Fruit fly (Drosophila melanogaster) whole organism, embryonic: ENCODE results near the gene galectin.
A peak's percentile ranks its signal among the peaks of the same experiment; 100 is the strongest.

Experiments used
- B-H2 ChIP-seq: fragments of 200-800 bp; sonication (Bioruptor generic); optimal IDR thresholded peaks from 2 replicates; lab custom pipeline; 2018; ENCODE audit warnings: missing biosample characterization, mild to moderate bottlenecking, missing genetic modification characterization
- CG11560 ChIP-seq: fragments of 200-800 bp; sonication (Bioruptor generic); IDR thresholded peaks from 3 replicates; pipeline ENCODE4 v1.3.6; 2022; ENCODE audit warnings: missing biosample characterization, missing genetic modification characterization
- CG11696 ChIP-seq: fragments of 200-800 bp; sonication (Bioruptor generic); IDR thresholded peaks from 2 replicates; pipeline ENCODE4 v1.3.6; 2022; ENCODE audit warnings: missing biosample characterization, missing genetic modification characterization
- CG14014 ChIP-seq: fragments of 200-800 bp; sonication (Bioruptor generic); IDR thresholded peaks from 2 replicates; pipeline ENCODE4 v1.3.6; 2022; ENCODE audit warnings: missing biosample characterization, missing genetic modification characterization
- CG17359 ChIP-seq: fragments of 200-800 bp; sonication (Bioruptor generic); optimal IDR thresholded peaks from 3 replicates; lab custom pipeline; 2018; ENCODE audit warnings: missing biosample characterization, mild to moderate bottlenecking, missing genetic modification characterization, moderate library complexity
- CG2116 ChIP-seq: fragments of 200-800 bp; sonication (Bioruptor generic); optimal IDR thresholded peaks from 3 replicates; lab custom pipeline; 2018; ENCODE audit warnings: missing biosample characterization, mild to moderate bottlenecking, missing genetic modification characterization
- CG2120 ChIP-seq: fragments of 200-800 bp; sonication (Bioruptor generic); optimal IDR thresholded peaks from 3 replicates; lab custom pipeline; 2016; ENCODE audit warnings: missing biosample characterization, missing genetic modification characterization
- CG2199 ChIP-seq: fragments of 200-800 bp; sonication (Bioruptor generic); IDR thresholded peaks from 3 replicates; pipeline ENCODE4 v1.3.6; 2022; ENCODE audit warnings: missing biosample characterization, missing genetic modification characterization
- CG2678 ChIP-seq: fragments of 200-800 bp; sonication (Bioruptor generic); optimal IDR thresholded peaks from 3 replicates; lab custom pipeline; 2019; ENCODE audit warnings: missing biosample characterization, mild to moderate bottlenecking, missing genetic modification characterization, moderate library complexity
- CG31365 ChIP-seq: fragments of 200-800 bp; sonication (Bioruptor generic); optimal IDR thresholded peaks from 2 replicates; lab custom pipeline; 2018; ENCODE audit warnings: missing biosample characterization, mild to moderate bottlenecking, missing genetic modification characterization
- CG3407 ChIP-seq: fragments of 200-800 bp; sonication (Bioruptor generic); optimal IDR thresholded peaks from 2 replicates; lab custom pipeline; 2018; ENCODE audit warnings: missing biosample characterization, mild to moderate bottlenecking, missing genetic modification characterization
- CG3726 ChIP-seq: fragments of 200-800 bp; sonication (Bioruptor generic); IDR thresholded peaks from 3 replicates; pipeline ENCODE4, ENCODE4 v1.3.6; 2022; ENCODE audit warnings: missing biosample characterization, missing genetic modification characterization
- CG4820 ChIP-seq: fragments of 200-800 bp; sonication (Bioruptor generic); optimal IDR thresholded peaks from 3 replicates; lab custom pipeline; 2016; ENCODE audit warnings: missing biosample characterization, missing genetic modification characterization
- CG5180 ChIP-seq: fragments of 200-800 bp; sonication (Bioruptor generic); optimal IDR thresholded peaks from 3 replicates; lab custom pipeline; 2017; ENCODE audit warnings: missing biosample characterization, missing genetic modification characterization, mild to moderate bottlenecking, moderate library complexity, missing genetic modification reagents
- CG5245 ChIP-seq: fragments of 200-800 bp; sonication (Bioruptor generic); optimal IDR thresholded peaks from 3 replicates; lab custom pipeline; 2016; ENCODE audit warnings: missing biosample characterization, missing genetic modification characterization
- CG6272 ChIP-seq: fragments of 200-800 bp; sonication (Bioruptor generic); IDR thresholded peaks from 2 replicates; pipeline ENCODE4 v1.3.6; 2022; ENCODE audit warnings: missing biosample characterization, missing genetic modification characterization
- CG7786 ChIP-seq: fragments of 200-800 bp; sonication (Bioruptor generic); optimal IDR thresholded peaks from 2 replicates; lab custom pipeline; 2016; ENCODE audit warnings: missing biosample characterization, missing genetic modification characterization
- CG9797 ChIP-seq: fragments of 200-800 bp; sonication (Bioruptor generic); optimal IDR thresholded peaks from 3 replicates; lab custom pipeline; 2018; ENCODE audit warnings: missing biosample characterization, mild to moderate bottlenecking, missing genetic modification characterization
- Camta ChIP-seq: fragments of 200-800 bp; sonication (Bioruptor generic); optimal IDR thresholded peaks from 2 replicates; lab custom pipeline; 2016; ENCODE audit warnings: missing biosample characterization, missing genetic modification characterization
- CoRest ChIP-seq: fragments of 200-800 bp; sonication (Bioruptor generic); optimal IDR thresholded peaks from 3 replicates; lab custom pipeline; 2018; ENCODE audit warnings: missing biosample characterization, mild to moderate bottlenecking, missing genetic modification characterization, moderate library complexity
- E2f1 ChIP-seq: fragments of 200-800 bp; sonication (Bioruptor generic); IDR thresholded peaks from 2 replicates; pipeline ENCODE4 v1.3.6; 2022; ENCODE audit warnings: missing biosample characterization, missing genetic modification characterization
- Ets97D ChIP-seq: fragments of 200-800 bp; sonication (Bioruptor generic); optimal IDR thresholded peaks from 3 replicates; lab custom pipeline; 2016; ENCODE audit warnings: missing biosample characterization, missing genetic modification characterization
- HLH3B ChIP-seq: fragments of 200-800 bp; sonication (Bioruptor generic); IDR thresholded peaks from 2 replicates; pipeline ENCODE4 v1.3.6; 2022; ENCODE audit warnings: missing biosample characterization, missing genetic modification characterization
- HLH54F ChIP-seq: fragments of 200-800 bp; sonication (Bioruptor generic); optimal IDR thresholded peaks from 3 replicates; lab custom pipeline; 2016; ENCODE audit warnings: missing biosample characterization, missing genetic modification characterization
- Neu2 ChIP-seq: fragments of 200-800 bp; sonication (Bioruptor generic); optimal IDR thresholded peaks from 3 replicates; lab custom pipeline; 2016; ENCODE audit warnings: missing biosample characterization, missing genetic modification characterization, borderline replicate concordance
- Opbp ChIP-seq: fragments of 200-800 bp; sonication (Bioruptor generic); IDR thresholded peaks from 3 replicates; pipeline ENCODE4 v1.3.6; 2022; ENCODE audit warnings: missing biosample characterization, missing genetic modification characterization; ENCODE audit not compliant: partially characterized antibody
- Scr ChIP-seq: fragments of 200-800 bp; sonication (Bioruptor generic); IDR thresholded peaks from 2 replicates; pipeline ENCODE4 v1.3.6; 2022; ENCODE audit warnings: missing biosample characterization, missing genetic modification characterization; ENCODE audit not compliant: partially characterized antibody
- Sin3A ChIP-seq: fragments of >200 bp; optimal IDR thresholded peaks from 2 replicates; lab custom pipeline; 2018
- bsh ChIP-seq, 2 experiments: fragments of 200-800 bp; sonication (Bioruptor generic); optimal IDR thresholded peaks; 2 replicates each; lab custom pipeline; 2017 to 2018; ENCODE audit warnings: mild to moderate bottlenecking in 2 of 2, missing biosample characterization in 2 of 2, missing genetic modification characterization in 2 of 2, moderate library complexity in 1 of 2
- da ChIP-seq: fragments of 200-800 bp; sonication (Bioruptor generic); optimal IDR thresholded peaks from 2 replicates; lab custom pipeline; 2016; ENCODE audit warnings: missing biosample characterization, missing genetic modification characterization
- dan ChIP-seq: fragments of 200-800 bp; sonication (Bioruptor generic); IDR thresholded peaks from 2 replicates; pipeline ENCODE4 v1.3.6; 2022; ENCODE audit warnings: missing biosample characterization, missing genetic modification characterization
- disco-r ChIP-seq: fragments of 200-800 bp; sonication (Bioruptor generic); optimal IDR thresholded peaks from 2 replicates; lab custom pipeline; 2016; ENCODE audit warnings: missing biosample characterization, missing genetic modification characterization
- fd96Cb ChIP-seq: fragments of 200-800 bp; sonication (Bioruptor generic); optimal IDR thresholded peaks from 2 replicates; lab custom pipeline; 2018; ENCODE audit warnings: missing biosample characterization, mild to moderate bottlenecking, missing genetic modification characterization, moderate library complexity
- gfzf ChIP-seq: fragments of 200-800 bp; sonication (Bioruptor generic); optimal IDR thresholded peaks from 2 replicates; lab custom pipeline; 2016; ENCODE audit warnings: missing biosample characterization, mild to moderate bottlenecking, missing genetic modification characterization, moderate library complexity
- gsb ChIP-seq: fragments of 200-800 bp; sonication (Bioruptor generic); IDR thresholded peaks from 2 replicates; pipeline ENCODE4 v1.3.6; 2022; ENCODE audit warnings: missing biosample characterization, missing genetic modification characterization
- ham ChIP-seq: fragments of 200-800 bp; sonication (Bioruptor generic); IDR thresholded peaks from 2 replicates; pipeline ENCODE4 v1.3.6; 2022; ENCODE audit warnings: missing biosample characterization, missing genetic modification characterization
- hb ChIP-seq: fragments of 200-800 bp; sonication (Bioruptor generic); IDR thresholded peaks from 3 replicates; pipeline ENCODE4 v1.3.6; 2022; ENCODE audit warnings: missing biosample characterization, missing genetic modification characterization; ENCODE audit not compliant: partially characterized antibody
- hbn ChIP-seq: fragments of 200-800 bp; sonication (Bioruptor generic); IDR thresholded peaks from 2 replicates; pipeline ENCODE4 v1.3.6; 2022; ENCODE audit warnings: missing biosample characterization, missing genetic modification characterization; ENCODE audit not compliant: partially characterized antibody
- inv ChIP-seq: fragments of 200-800 bp; sonication (Bioruptor generic); IDR thresholded peaks from 2 replicates; pipeline ENCODE4 v1.3.6; 2022; ENCODE audit warnings: missing biosample characterization, missing genetic modification characterization; ENCODE audit not compliant: partially characterized antibody
- ken ChIP-seq: fragments of 200-800 bp; sonication (Bioruptor generic); IDR thresholded peaks from 3 replicates; pipeline ENCODE4 v1.3.6; 2022; ENCODE audit warnings: missing biosample characterization, missing genetic modification characterization
- lab ChIP-seq: fragments of 200-800 bp; sonication (Bioruptor generic); optimal IDR thresholded peaks from 3 replicates; lab custom pipeline; 2017; ENCODE audit warnings: missing biosample characterization, missing genetic modification characterization, mild to moderate bottlenecking, moderate library complexity, missing genetic modification reagents
- mam ChIP-seq: fragments of 200-800 bp; sonication (Bioruptor generic); optimal IDR thresholded peaks from 3 replicates; lab custom pipeline; 2016; ENCODE audit warnings: missing biosample characterization, missing genetic modification characterization
- nau ChIP-seq: fragments of 200-800 bp; sonication (Bioruptor generic); optimal IDR thresholded peaks from 3 replicates; lab custom pipeline; 2017; ENCODE audit warnings: missing biosample characterization, mild to moderate bottlenecking, missing genetic modification characterization, missing genetic modification reagents
- phol ChIP-seq: fragments of 200-800 bp; sonication (Bioruptor generic); optimal IDR thresholded peaks from 3 replicates; lab custom pipeline; 2018; ENCODE audit warnings: missing biosample characterization, mild to moderate bottlenecking, missing genetic modification characterization, moderate library complexity
- psq ChIP-seq: fragments of 200-800 bp; sonication (Bioruptor generic); optimal IDR thresholded peaks from 2 replicates; lab custom pipeline; 2017; ENCODE audit warnings: missing biosample characterization, missing genetic modification characterization
- slbo ChIP-seq: fragments of 200-800 bp; sonication (Bioruptor generic); IDR thresholded peaks from 2 replicates; pipeline ENCODE4 v1.3.6; 2022; ENCODE audit warnings: missing biosample characterization, missing genetic modification characterization
- tin ChIP-seq: fragments of 200-800 bp; sonication (Bioruptor generic); optimal IDR thresholded peaks from 3 replicates; lab custom pipeline; 2016; ENCODE audit warnings: missing biosample characterization, missing genetic modification characterization
- tna ChIP-seq: fragments of 200-800 bp; sonication (Bioruptor generic); IDR thresholded peaks from 2 replicates; pipeline ENCODE4 v1.3.6; 2022; ENCODE audit warnings: missing biosample characterization, missing genetic modification characterization; ENCODE audit not compliant: partially characterized antibody
- unc-4 ChIP-seq: fragments of 200-800 bp; sonication (Bioruptor generic); IDR thresholded peaks from 2 replicates; pipeline ENCODE4 v1.3.6; 2022; ENCODE audit warnings: missing biosample characterization, missing genetic modification characterization; ENCODE audit not compliant: partially characterized antibody
- zfh2 ChIP-seq: fragments of 200-800 bp; sonication (Bioruptor generic); optimal IDR thresholded peaks from 2 replicates; lab custom pipeline; 2016; ENCODE audit warnings: missing biosample characterization, missing genetic modification characterization

The galectin gene

DNA sequence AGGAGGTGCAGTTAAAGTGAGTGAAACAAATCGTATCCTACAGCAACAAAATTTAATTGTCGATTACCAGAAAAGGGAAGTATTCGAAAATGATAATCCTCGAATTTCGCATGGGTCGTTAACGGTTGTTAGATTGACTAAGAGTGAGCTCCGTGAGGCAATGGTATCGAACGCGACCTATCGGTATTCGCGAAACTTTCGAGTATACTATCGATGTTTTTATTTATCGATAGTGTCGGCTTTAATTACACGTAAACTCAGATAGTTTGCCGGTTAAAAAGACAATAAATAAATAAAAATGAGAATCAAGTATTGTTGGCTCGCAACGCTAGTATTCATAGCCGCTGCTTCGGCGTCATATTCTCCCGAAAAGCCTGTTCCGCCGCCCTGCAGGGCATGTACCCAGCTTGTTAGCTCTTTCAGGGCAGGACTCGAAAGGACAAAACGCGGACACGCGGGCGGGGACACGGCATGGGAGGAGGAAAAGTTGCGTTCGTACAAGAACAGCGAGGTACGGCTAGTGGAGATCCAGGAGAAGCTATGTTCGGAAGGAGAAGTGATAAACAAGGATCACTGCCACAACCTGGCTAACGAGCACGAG, 30.7 kb downstream of the galectin start, which contains the start of gene Creld (continued):
- TF ChIP-seq psq (GFP tag; lab: Kevin White, UChicago) (no peak), tna (GFP tag; lab: Robert Waterston, UW) (peak; percentile 100), CG5245 (GFP tag; lab: Kevin White, UChicago) (no peak), CG17359 (no peak), CG4820 (GFP tag; lab: Kevin White, UChicago) (no peak), disco-r (GFP tag; lab: Kevin White, UChicago) (no peak), CG9797 (GFP tag; lab: Kevin White, UChicago) (peak; percentile 37), CG2678 (no peak), Neu2 (GFP tag; lab: Kevin White, UChicago) (no peak), CG5180 (no peak), bsh (GFP tag; optimal IDR thresholded peaks at IDR 0.05; lab: Kevin White, UChicago) (no peak), CG7786 (no peak), CG2120 (GFP tag; lab: Kevin White, UChicago) (peak; percentile 9), gfzf (GFP tag; lab: Kevin White, UChicago) (peak; percentile 41), hb (GFP tag; lab: Robert Waterston, UW) (peak; percentile 99), mam (no peak), tin (GFP tag; lab: Kevin White, UChicago) (no peak), Sin3A (lab: Kevin White, UChicago) (peak; percentile 60), B-H2 (GFP tag; lab: Kevin White, UChicago) (peak; percentile 36), hbn (GFP tag; lab: Robert Waterston, UW) (peak; percentile 100), HLH3B (no peak), CG2199 (no peak), CG31365 (tag; lab: Kevin White, UChicago) (no peak), gsb (GFP tag; lab: Robert Waterston, UW) (no peak), slbo (GFP tag; lab: Robert Waterston, UW) (no peak), inv (GFP tag; lab: Robert Waterston, UW) (peak; percentile 99), Camta (GFP tag; lab: Kevin White, UChicago) (no peak), CG3726 (GFP tag; lab: Robert Waterston, UW) (no peak), CG11560 (tag; lab: Robert Waterston, UW) (no peak; the same call in 2 of the 3 replicates), Scr (GFP tag; lab: Robert Waterston, UW) (peak; percentile 99), CG3407 (GFP tag; lab: Kevin White, UChicago) (no peak), CG14014 (no peak), nau (GFP tag; lab: Kevin White, UChicago) (no peak), E2f1 (no peak), HLH54F (GFP tag; lab: Kevin White, UChicago) (no peak), Ets97D (GFP tag; lab: Kevin White, UChicago) (peak; percentile 75), fd96Cb (tag; lab: Kevin White, UChicago) (no peak), CoRest (tag; lab: Kevin White, UChicago) (no peak), unc-4 (peak; percentile 99), CG11696 (GFP tag; lab: Robert Waterston, UW) (no peak), CG2116 (peak; percentile 82), phol (tag; lab: Kevin White, UChicago) (peak; percentile 29), zfh2 (GFP tag; lab: Kevin White, UChicago) (peak; percentile 18), dan (GFP tag; lab: Robert Waterston, UW) (no peak), lab (GFP tag; lab: Kevin White, UChicago) (no peak), ken (no peak), Opbp (peak; percentile 100), CG6272 (GFP tag; lab: Robert Waterston, UW) (no peak; the same call in 1 of the 2 replicates), ham (GFP tag; lab: Robert Waterston, UW) (no peak), da (GFP tag; lab: Kevin White, UChicago) (no peak)
